Fruit fly (Drosophila melanogaster): ENCODE results near the gene CG10555.

Gene CG10555

DNA sequence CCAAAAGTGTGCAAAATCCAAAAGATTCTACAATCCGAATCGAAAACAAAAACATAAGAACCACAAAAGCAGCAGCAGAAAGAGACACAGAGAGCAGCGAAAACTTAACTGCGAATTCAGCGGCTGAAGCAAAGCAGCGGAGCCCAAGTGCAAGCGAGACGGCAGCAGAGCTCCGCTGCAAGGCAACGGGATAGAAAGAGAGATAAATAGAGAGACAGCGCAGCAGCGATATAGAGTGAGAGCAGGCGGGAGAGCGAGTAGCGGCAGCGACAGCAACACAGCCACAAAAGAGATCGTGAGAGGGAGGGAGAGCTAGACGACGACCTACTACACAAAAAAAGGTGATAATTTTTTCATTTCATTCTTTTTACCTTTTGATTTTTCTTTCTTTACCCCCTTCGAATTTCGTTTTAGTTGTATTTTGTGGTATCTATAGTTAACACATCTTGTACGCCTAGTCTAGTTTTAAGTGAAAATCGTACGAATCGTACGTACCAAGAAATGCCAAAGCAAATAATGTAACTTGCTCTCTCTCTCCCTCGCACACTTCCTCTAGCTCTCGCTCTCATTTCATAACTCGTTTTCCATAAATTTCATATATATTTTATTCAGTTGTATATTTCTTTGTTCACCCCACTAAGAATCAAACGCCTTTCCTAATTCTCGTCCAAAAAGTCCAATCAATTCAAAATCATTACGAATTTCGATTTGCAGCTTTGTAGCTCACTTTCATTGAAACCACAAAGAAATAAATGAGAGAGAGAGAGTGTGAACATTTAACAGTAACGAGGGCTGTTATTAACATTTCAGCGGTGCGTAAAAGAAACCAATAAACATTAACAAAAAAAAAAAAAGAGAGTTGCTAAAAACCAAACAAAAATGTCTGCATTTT, 11.9 kb downstream of the CG10555 start (continued):
- TF ChIP-seq bcd (GFP tag; optimal IDR thresholded peaks at IDR 0.05): no peak
- no peak for TF ChIP-seq so (GFP tag; IDR thresholded peaks at IDR 0.05)
- no peak for TF ChIP-seq hkb (optimal IDR thresholded peaks at IDR 0.05)
- TF ChIP-seq hkb (GFP tag; IDR thresholded peaks at IDR 0.05): no peak
- TF ChIP-seq chm (GFP tag; IDR thresholded peaks at IDR 0.05): peak; percentile 92
- TF ChIP-seq pb (GFP tag; optimal IDR thresholded peaks at IDR 0.05): no peak
- no peak for TF ChIP-seq CG3281 (GFP tag; optimal IDR thresholded peaks at IDR 0.05)
- TF ChIP-seq crc (GFP tag; optimal IDR thresholded peaks at IDR 0.05): no peak
- TF ChIP-seq mirr (GFP tag; optimal IDR thresholded peaks at IDR 0.05): no peak
- no peak for TF ChIP-seq NK7.1 (GFP tag; optimal IDR thresholded peaks at IDR 0.05)
- TF ChIP-seq CG2129 (GFP tag; IDR thresholded peaks at IDR 0.05; ENCODE audit: partially characterized antibody): no peak
- no peak for TF ChIP-seq CG34376 (GFP tag; optimal IDR thresholded peaks at IDR 0.05)
- TF ChIP-seq CG6175 (GFP tag; IDR thresholded peaks at IDR 0.05): no peak; the same call in 2 of the 3 replicates
- TF ChIP-seq CG2199 (GFP tag; IDR thresholded peaks at IDR 0.05): 0 out of 3 replicates have a peak, but pooled peaks have one; percentile 7
- TF ChIP-seq disco-r (GFP tag; optimal IDR thresholded peaks at IDR 0.05): no peak
- 0 out of 2 replicates have a peak, but pooled peaks have one; percentile 6 for TF ChIP-seq CG31224 (GFP tag; IDR thresholded peaks at IDR 0.05)
- TF ChIP-seq CG13424 (tag; optimal IDR thresholded peaks at IDR 0.05): no peak
- TF ChIP-seq nerfin-2 (GFP tag; IDR thresholded peaks at IDR 0.05; ENCODE audit: partially characterized antibody): no peak
- TF ChIP-seq Hr51 (GFP tag; optimal IDR thresholded peaks at IDR 0.05): no peak
- no peak for TF ChIP-seq CG10462 (GFP tag; optimal IDR thresholded peaks at IDR 0.05)

DNA sequence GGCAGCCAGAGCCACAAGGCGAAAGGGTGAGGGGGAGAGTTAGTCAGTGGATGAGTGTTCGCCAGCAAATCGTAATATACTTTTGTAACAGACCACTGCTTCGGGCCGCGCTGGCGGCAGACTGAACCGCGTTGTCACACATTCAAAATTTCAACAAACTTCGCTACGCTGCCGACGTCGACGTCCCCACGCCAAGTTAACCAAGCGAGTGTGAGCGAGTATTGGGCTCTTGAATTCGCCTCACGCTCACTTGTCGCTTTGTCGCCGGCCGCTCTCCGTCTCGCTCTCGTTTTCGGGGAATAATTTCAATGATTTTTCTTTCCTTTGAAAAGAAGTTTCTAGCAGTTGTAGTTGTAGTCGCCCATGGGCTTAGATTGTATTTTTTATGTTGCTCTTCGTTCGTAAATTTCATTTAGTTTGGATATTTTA, 12.8 kb downstream of the CG10555 start, which contains the start of gene lawc:
TSS of gene lawc (minus strand) at position 127 of the 429 bp plus-strand sequence.
- TF ChIP-seq zfh1 (GFP tag; IDR thresholded peaks at IDR 0.05) (0 out of 3 replicates have a peak, but pooled peaks have one; percentile 43), Nf-YB (GFP tag; optimal IDR thresholded peaks at IDR 0.05) (peak; percentile 32), CG2120 (GFP tag; optimal IDR thresholded peaks at IDR 0.05) (peak; percentile 5), Bdp1 (GFP tag; optimal IDR thresholded peaks at IDR 0.05) (no peak), CG9932 (GFP tag; IDR thresholded peaks at IDR 0.05) (peak; percentile 61), CG11723 (GFP tag; optimal IDR thresholded peaks at IDR 0.05) (peak; percentile 25), Ada2b (GFP tag; IDR thresholded peaks at IDR 0.05) (no peak), repo (GFP tag; optimal IDR thresholded peaks at IDR 0.05) (no peak), unpg (GFP tag; optimal IDR thresholded peaks at IDR 0.05) (peak; percentile 36), CG15269 (tag; optimal IDR thresholded peaks at IDR 0.05) (peak; percentile 12), ro (GFP tag; IDR thresholded peaks at IDR 0.05) (no peak), nerfin-1 (tag; optimal IDR thresholded peaks at IDR 0.05) (peak; percentile 50), Bgb (GFP tag; IDR thresholded peaks at IDR 0.05; ENCODE audit: partially characterized antibody) (peak; percentile 56; the same call in 1 of the 2 replicates), CG6175 (GFP tag; IDR thresholded peaks at IDR 0.05) (0 out of 3 replicates have a peak, but pooled peaks have one; percentile 48), scrt (GFP tag; optimal IDR thresholded peaks at IDR 0.05) (peak; percentile 65), kah (GFP tag; optimal IDR thresholded peaks at IDR 0.05) (peak; percentile 45), dysf (GFP tag; IDR thresholded peaks at IDR 0.05) (peak; percentile 39; the same call in 1 of the 3 replicates), Opbp (GFP tag; IDR thresholded peaks at IDR 0.05; ENCODE audit: partially characterized antibody) (peak; percentile 60; the same call in 1 of the 3 replicates), ato (GFP tag; IDR thresholded peaks at IDR 0.05; ENCODE audit: partially characterized antibody) (peak; percentile 49; the same call in 1 of the 2 replicates), CG13123 (GFP tag; optimal IDR thresholded peaks at IDR 0.05) (no peak), ken (GFP tag; IDR thresholded peaks at IDR 0.05) (no peak), CG18599 (GFP tag; optimal IDR thresholded peaks at IDR 0.05) (peak; percentile 84), CG12942 (GFP tag; optimal IDR thresholded peaks at IDR 0.05) (no peak), shn (GFP tag; optimal IDR thresholded peaks at IDR 0.05) (no peak), kay (GFP tag; optimal IDR thresholded peaks at IDR 0.05) (peak; percentile 24), Scr (GFP tag; IDR thresholded peaks at IDR 0.05; ENCODE audit: partially characterized antibody) (peak; percentile 20; the same call in 1 of the 2 replicates), CG33213 (GFP tag; optimal IDR thresholded peaks at IDR 0.05) (no peak), phol (tag; optimal IDR thresholded peaks at IDR 0.05) (no peak), CG7987 (GFP tag; optimal IDR thresholded peaks at IDR 0.05) (peak; percentile 50)
